Worm (Caenorhabditis elegans) whole organism, L4 larva: ENCODE measurements around the gene Y38E10A.9.

ENCODE experiments used
- F26F4.8 ChIP-seq: fragments of 200-800 bp; sonication (Bioruptor generic); conservative IDR thresholded peaks from 2 replicates; pipeline ENCODE4 v1.3.6; 2022; ENCODE audit warnings: missing genetic modification characterization, missing compliant biosample characterization
- daf-16 ChIP-seq, 3 experiments: sonication (generic microtip); optimal IDR thresholded peaks; 2 replicates each; lab custom pipeline; 2016 to 2017; ENCODE audit warnings: missing genetic modification characterization in 3 of 3, missing genetic modification reagents in 3 of 3, mild to moderate bottlenecking in 2 of 3, missing compliant biosample characterization in 2 of 3, missing biosample characterization in 1 of 3, moderate library complexity in 1 of 3
- lin-39 ChIP-seq: fragments of 150-350 bp; optimal IDR thresholded peaks from 2 replicates; lab custom pipeline; 2014; ENCODE audit warnings: missing biosample characterization, missing genetic modification reagents, missing genetic modification characterization
- madf-5 ChIP-seq, 2 experiments: fragments of 200-800 bp; sonication (Bioruptor generic); IDR thresholded peaks; 2 replicates each; pipeline ENCODE4 v1.3.6; 2022; ENCODE audit warnings: missing compliant biosample characterization in 2 of 2, missing genetic modification characterization in 2 of 2
- mdl-1 ChIP-seq, 2 experiments: fragments of 150-350 bp in 1 of 2; sonication (generic microtip) in 1 of 2; optimal IDR thresholded peaks; 2 replicates each; lab custom pipeline; 2014 to 2017; ENCODE audit warnings: missing biosample characterization in 2 of 2, missing genetic modification characterization in 2 of 2
- nhr-11 ChIP-seq: fragments of 150-350 bp; optimal IDR thresholded peaks from 2 replicates; lab custom pipeline; 2014; ENCODE audit warnings: missing biosample characterization, missing genetic modification characterization
- nhr-76 ChIP-seq: fragments of 150-350 bp; optimal IDR thresholded peaks from 2 replicates; lab custom pipeline; 2014; ENCODE audit warnings: missing biosample characterization, missing genetic modification characterization
- unc-130 ChIP-seq: sonication (generic microtip); optimal IDR thresholded peaks from 2 replicates; lab custom pipeline; 2016; ENCODE audit warnings: missing genetic modification reagents, missing genetic modification characterization, missing compliant biosample characterization
- zfp-3 ChIP-seq: fragments of 200-800 bp; sonication (Bioruptor generic); conservative IDR thresholded peaks from 2 replicates; pipeline ENCODE4 v1.3.6; 2022; ENCODE audit warnings: missing genetic modification reagents, missing genetic modification characterization, missing compliant biosample characterization

- TF ChIP-seq F26F4.8 (GFP tag; lab: Robert Waterston, UW) (no peak), nhr-76 (tag; lab: Kevin White, UChicago) (peak; percentile 41), lin-39 (tag; lab: Kevin White, UChicago) (no peak), zfp-3 (no peak), daf-16 (GFP tag; optimal IDR thresholded peaks at IDR 0.05; lab: Kevin White, UChicago) (no peak), daf-16 (tag; optimal IDR thresholded peaks at IDR 0.05; lab: Kevin White, UChicago) (no peak), mdl-1 (tag; optimal IDR thresholded peaks at IDR 0.05; lab: Kevin White, UChicago) (peak; percentile 35 to 85), unc-130 (GFP tag; lab: Kevin White, UChicago) (no peak), nhr-11 (tag; lab: Kevin White, UChicago) (no peak), madf-5 (GFP tag; IDR thresholded peaks at IDR 0.05; lab: Robert Waterston, UW) (no peak)
Measured at ce11 chrII:12625673-12626072, 16.9 kb downstream of the Y38E10A.9 start.
